Worm (Caenorhabditis elegans) whole organism, L4 larva: ENCODE measurements around the gene F08F8.10.

Experiments used
- F37D6.2 ChIP-seq: sonication (generic microtip); optimal IDR thresholded peaks from 2 replicates; lab custom pipeline; 2016; ENCODE audit warnings: mild to moderate bottlenecking, missing genetic modification characterization, missing compliant biosample characterization
- ZK546.5 ChIP-seq, 2 experiments: sonication (generic microtip); optimal IDR thresholded peaks; 2 replicates each; lab custom pipeline; 2017; ENCODE audit warnings: missing biosample characterization in 2 of 2, missing genetic modification characterization in 2 of 2
- aly-2 ChIP-seq: sonication (generic microtip); optimal IDR thresholded peaks from 2 replicates; lab custom pipeline; 2018; ENCODE audit warnings: missing biosample characterization, missing genetic modification characterization
- ceh-28 ChIP-seq: fragments of 150-350 bp; optimal IDR thresholded peaks from 2 replicates; lab custom pipeline; 2014; ENCODE audit warnings: missing biosample characterization, missing genetic modification reagents, missing genetic modification characterization
- dmd-6 ChIP-seq: fragments of 200-800 bp; sonication (Bioruptor generic); IDR thresholded peaks from 2 replicates; pipeline ENCODE4 v1.3.6; 2022; ENCODE audit warnings: missing genetic modification reagents, missing genetic modification characterization, missing compliant biosample characterization
- fos-1 ChIP-seq: fragments of 150-350 bp; optimal IDR thresholded peaks from 2 replicates; lab custom pipeline; 2014; ENCODE audit warnings: missing biosample characterization, missing genetic modification characterization
- hif-1 ChIP-seq, 2 experiments: sonication (generic microtip); optimal IDR thresholded peaks; 2 replicates each; lab custom pipeline; 2016 to 2017; ENCODE audit warnings: missing compliant biosample characterization in 2 of 2, missing genetic modification characterization in 2 of 2, missing genetic modification reagents in 2 of 2, missing genotype in 2 of 2, mild to moderate bottlenecking in 1 of 2
- lin-13 ChIP-seq: fragments of 150-350 bp; optimal IDR thresholded peaks from 2 replicates; lab custom pipeline; 2014; ENCODE audit warnings: missing biosample characterization, missing genetic modification reagents, missing genetic modification characterization
- nhr-102 ChIP-seq: sonication (generic microtip); optimal IDR thresholded peaks from 2 replicates; lab custom pipeline; 2016; ENCODE audit warnings: mild to moderate bottlenecking, missing genetic modification characterization, moderate library complexity, missing compliant biosample characterization
- nhr-11 ChIP-seq: fragments of 150-350 bp; optimal IDR thresholded peaks from 2 replicates; lab custom pipeline; 2014; ENCODE audit warnings: missing biosample characterization, missing genetic modification characterization
- nhr-76 ChIP-seq: fragments of 150-350 bp; optimal IDR thresholded peaks from 2 replicates; lab custom pipeline; 2014; ENCODE audit warnings: missing biosample characterization, missing genetic modification characterization
- php-3 ChIP-seq: fragments of 200-800 bp; sonication (Bioruptor generic); IDR thresholded peaks from 2 replicates; pipeline ENCODE4 v1.3.6; 2022; ENCODE audit warnings: missing genetic modification reagents, missing genetic modification characterization, missing compliant biosample characterization
- ztf-11 ChIP-seq: fragments of 150-350 bp; optimal IDR thresholded peaks from 2 replicates; lab custom pipeline; 2014; ENCODE audit warnings: missing biosample characterization, missing genetic modification characterization

ce11 chrIII:7367012-7367760, 10.0 kb upstream of the F08F8.10 start, which contains the start of the genes T20B12.5 and T20B12.4:
- TF ChIP-seq php-3 (GFP tag; lab: Robert Waterston, UW): no peak
- no peak for TF ChIP-seq dmd-6 (GFP tag; lab: Robert Waterston, UW)
- no peak for TF ChIP-seq aly-2 (tag; lab: Kevin White, UChicago)
- no peak for TF ChIP-seq lin-13 (GFP tag; lab: Kevin White, UChicago)
- no peak for TF ChIP-seq hif-1 (tag; optimal IDR thresholded peaks at IDR 0.05; lab: Kevin White, UChicago)
- TF ChIP-seq fos-1 (tag; lab: Kevin White, UChicago): no peak
- TF ChIP-seq ZK546.5 (tag; optimal IDR thresholded peaks at IDR 0.05; lab: Kevin White, UChicago): no peak
- TF ChIP-seq F37D6.2 (tag; lab: Kevin White, UChicago): no peak
- no peak for TF ChIP-seq nhr-102 (tag; lab: Kevin White, UChicago)
- TF ChIP-seq nhr-76 (tag; lab: Kevin White, UChicago): no peak
- TF ChIP-seq ceh-28 (tag; lab: Kevin White, UChicago): no peak
- no peak for TF ChIP-seq ztf-11 (tag; lab: Kevin White, UChicago)
- no peak for TF ChIP-seq nhr-11 (tag; lab: Kevin White, UChicago)
